Worm (Caenorhabditis elegans): ENCODE results near the gene msp-45.

The msp-45 gene

DNA sequence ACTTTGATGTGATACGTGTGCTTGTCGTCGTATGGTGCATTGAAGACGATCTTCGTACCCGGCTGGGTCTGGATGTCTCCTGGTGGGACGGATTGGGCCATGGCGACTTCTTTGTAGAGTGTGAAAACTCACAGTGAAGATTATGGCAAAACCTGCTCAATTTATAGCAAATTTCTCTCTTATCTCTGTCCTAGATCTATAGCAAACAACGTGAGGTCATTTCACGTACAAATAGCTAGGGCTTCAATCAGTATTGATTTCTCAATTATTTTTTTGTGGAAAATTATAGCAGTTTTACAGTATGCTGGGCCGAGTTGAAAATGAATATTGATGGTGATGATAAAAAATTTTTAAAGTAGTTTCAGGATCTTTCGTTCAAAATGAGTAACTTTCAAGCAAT is at the start of gene msp-45:
Gene msp-45 (minus strand): TSS at position 101 of the 400 bp plus-strand sequence.
- no peak for TF ChIP-seq egl-5 (tag; optimal IDR thresholded peaks at IDR 0.05)
- no peak for TF ChIP-seq nhr-77 (tag; optimal IDR thresholded peaks at IDR 0.05)
- TF ChIP-seq elt-3 (tag; optimal IDR thresholded peaks at IDR 0.05): no peak
- no peak for TF ChIP-seq fos-1 (tag; optimal IDR thresholded peaks at IDR 0.05)
- TF ChIP-seq ceh-16 (tag; optimal IDR thresholded peaks at IDR 0.05): no peak
- TF ChIP-seq pha-4 (tag; optimal IDR thresholded peaks at IDR 0.05): no peak
- no peak for TF ChIP-seq nhr-12 (tag; optimal IDR thresholded peaks at IDR 0.05)
- no peak for TF ChIP-seq nhr-23 (tag; optimal IDR thresholded peaks at IDR 0.05)
- no peak for TF ChIP-seq nhr-67 (tag; optimal IDR thresholded peaks at IDR 0.05)
- no peak for TF ChIP-seq daf-12 (tag; optimal IDR thresholded peaks at IDR 0.05)
- no peak for TF ChIP-seq fkh-2 (tag; optimal IDR thresholded peaks at IDR 0.05)
- TF ChIP-seq elt-1 (tag; optimal IDR thresholded peaks at IDR 0.05): no peak

DNA sequence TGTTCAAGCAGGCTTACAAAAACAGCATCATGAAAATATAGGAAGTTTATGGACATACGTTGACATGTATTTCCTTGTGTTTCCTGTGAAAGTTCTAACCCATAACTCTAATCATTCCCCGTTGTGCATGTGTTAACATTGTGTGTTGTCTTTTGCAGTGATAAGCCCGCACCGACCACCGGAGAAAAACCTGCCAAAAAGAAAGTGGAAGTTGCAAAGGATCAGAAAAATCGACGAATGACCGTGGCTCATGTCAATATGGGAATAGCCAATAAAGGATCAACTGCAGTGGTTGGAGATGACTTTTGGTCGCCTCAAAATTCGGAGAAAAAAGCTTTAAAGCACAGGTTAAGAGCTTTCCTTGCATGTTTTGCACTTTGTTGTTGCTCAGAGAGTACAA is 48.4 kb upstream of the msp-45 start:
- no peak for TF ChIP-seq ztf-11 (tag; optimal IDR thresholded peaks at IDR 0.05)
- TF ChIP-seq elt-2 (tag; optimal IDR thresholded peaks at IDR 0.05): peak; percentile 39

DNA sequence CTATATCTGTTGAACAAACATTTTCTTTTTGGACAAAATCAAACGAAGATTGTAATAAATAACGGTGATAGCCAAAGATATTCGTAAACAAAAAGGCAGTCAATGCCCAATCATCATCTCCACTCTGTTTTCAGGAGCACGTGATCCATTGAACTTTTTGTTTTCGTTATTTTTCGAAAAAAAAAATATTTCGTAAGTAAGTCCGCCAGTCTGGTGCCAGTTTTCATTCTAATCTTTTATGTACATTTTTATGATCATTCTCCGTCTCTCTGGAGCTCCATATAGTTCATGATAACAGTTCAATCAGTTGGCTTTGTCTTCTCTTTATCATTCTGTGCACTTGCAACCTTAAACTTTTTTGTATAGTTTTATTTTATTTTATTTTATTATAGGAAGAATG is 46.0 kb upstream of the msp-45 start, which contains the start of gene ampd-1:
Gene ampd-1 (plus strand): TSS at position 393 of the 400 bp plus-strand sequence.
- TF ChIP-seq nfya-1 (tag; optimal IDR thresholded peaks at IDR 0.05; ENCODE audit: insufficient read depth) (peak; percentile 38), skn-1 (tag; optimal IDR thresholded peaks at IDR 0.05) (peak; percentile 8), ceh-28 (tag; optimal IDR thresholded peaks at IDR 0.05) (no peak), elt-2 (tag; optimal IDR thresholded peaks at IDR 0.05) (peak; percentile 95), nhr-43 (tag; optimal IDR thresholded peaks at IDR 0.05; ENCODE audit: poor library complexity, severe bottlenecking) (no peak), mdl-1 (tag; optimal IDR thresholded peaks at IDR 0.05) (no peak), unc-39 (tag; optimal IDR thresholded peaks at IDR 0.05) (no peak), hmg-11 (tag; optimal IDR thresholded peaks at IDR 0.05) (no peak), pha-4 (tag; optimal IDR thresholded peaks at IDR 0.05) (peak; percentile 38), daf-12 (tag; optimal IDR thresholded peaks at IDR 0.05) (no peak), mml-1 (tag; optimal IDR thresholded peaks at IDR 0.05) (no peak), pqm-1 (tag; optimal IDR thresholded peaks at IDR 0.05) (peak; percentile 68)

DNA sequence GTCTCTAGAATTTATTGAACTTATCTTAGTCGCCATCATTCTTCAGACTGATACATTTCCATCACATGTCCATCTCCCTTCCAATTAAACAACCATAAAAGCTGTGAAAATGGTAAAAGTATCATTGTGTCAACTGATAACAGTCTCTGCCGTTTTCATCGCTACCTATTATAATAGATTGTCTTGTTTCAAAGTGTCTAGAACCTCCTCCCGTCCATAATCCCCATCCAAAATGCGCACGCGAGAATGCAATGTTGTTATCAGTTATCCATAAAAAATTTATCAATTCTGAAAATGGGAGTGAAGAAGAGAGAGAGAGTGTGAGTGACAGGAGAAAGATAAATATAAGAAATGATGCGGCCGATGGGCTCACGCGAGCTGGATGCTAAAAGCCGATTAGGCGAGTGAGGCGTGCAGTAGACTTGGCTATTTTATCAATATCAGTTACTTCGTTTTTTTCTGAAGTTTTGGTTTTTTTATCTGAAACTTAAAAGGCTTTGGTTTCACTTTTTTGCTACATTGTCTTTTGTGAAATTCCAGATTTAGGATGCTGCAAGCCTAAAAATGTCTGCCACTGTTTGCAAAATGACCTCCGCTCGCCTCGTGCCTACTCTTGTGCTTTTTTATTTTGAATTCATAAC is 45.2 kb upstream of the msp-45 start:
- TF ChIP-seq nhr-23 (tag; optimal IDR thresholded peaks at IDR 0.05) (no peak), pqm-1 (tag; optimal IDR thresholded peaks at IDR 0.05) (peak; percentile 98), nhr-67 (tag; optimal IDR thresholded peaks at IDR 0.05) (no peak), ama-1 (optimal IDR thresholded peaks at IDR 0.05) (peak; percentile 49), elt-2 (tag; optimal IDR thresholded peaks at IDR 0.05) (peak; percentile 100), mdl-1 (tag; optimal IDR thresholded peaks at IDR 0.05) (no peak), lin-15B (tag; optimal IDR thresholded peaks at IDR 0.05) (no peak), nhr-76 (tag; optimal IDR thresholded peaks at IDR 0.05) (no peak), egl-27 (tag; optimal IDR thresholded peaks at IDR 0.05) (no peak), fos-1 (tag; optimal IDR thresholded peaks at IDR 0.05) (no peak), pha-4 (tag; optimal IDR thresholded peaks at IDR 0.05) (peak; percentile 33), R02D3.7 (tag; optimal IDR thresholded peaks at IDR 0.05) (no peak), nfya-1 (tag; optimal IDR thresholded peaks at IDR 0.05; ENCODE audit: insufficient read depth) (peak; percentile 12), nhr-25 (tag; optimal IDR thresholded peaks at IDR 0.05) (no peak), jun-1 (tag; optimal IDR thresholded peaks at IDR 0.05) (peak; percentile 75)

DNA sequence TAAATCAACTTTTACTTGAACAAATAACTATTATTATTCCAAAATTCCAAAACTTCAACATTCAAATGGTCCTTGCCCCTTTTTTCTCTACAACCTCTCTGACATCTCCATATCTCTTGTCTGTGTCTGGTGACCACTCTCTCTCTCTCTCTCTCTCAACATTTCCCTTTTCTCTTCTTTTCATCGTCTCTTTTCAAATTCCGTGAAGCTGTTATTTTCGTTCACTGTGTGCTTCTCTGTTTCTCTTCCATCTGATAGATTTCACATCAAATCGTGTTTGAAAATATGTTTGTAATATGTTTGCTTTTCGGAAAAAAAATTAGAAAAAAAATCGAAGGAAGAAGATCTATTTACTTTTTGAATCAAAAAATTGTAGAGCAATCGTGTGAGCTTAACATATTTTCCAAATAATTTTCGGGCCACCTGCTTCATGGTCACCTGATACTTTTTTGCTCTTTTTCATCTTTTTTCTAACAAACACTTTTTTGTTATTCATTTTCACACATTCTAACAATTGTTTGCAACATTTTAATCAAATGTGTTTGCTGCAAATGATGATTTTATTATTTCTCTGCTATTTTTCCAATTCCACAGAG is 44.2 kb upstream of the msp-45 start:
- TF ChIP-seq nfya-1 (tag; optimal IDR thresholded peaks at IDR 0.05; ENCODE audit: insufficient read depth) (peak; percentile 59), hmg-11 (tag; optimal IDR thresholded peaks at IDR 0.05) (peak; percentile 3), snpc-4 (tag; optimal IDR thresholded peaks at IDR 0.05) (peak; percentile 63), egl-5 (tag; optimal IDR thresholded peaks at IDR 0.05) (peak; percentile 37), nhr-12 (tag; optimal IDR thresholded peaks at IDR 0.05) (no peak), elt-1 (tag; optimal IDR thresholded peaks at IDR 0.05) (peak; percentile 9), ama-1 (optimal IDR thresholded peaks at IDR 0.05) (peak; percentile 30), ztf-4 (tag; optimal IDR thresholded peaks at IDR 0.05) (no peak), sea-2 (GFP tag; optimal IDR thresholded peaks at IDR 0.05) (no peak), nhr-25 (tag; optimal IDR thresholded peaks at IDR 0.05) (no peak), nhr-23 (tag; optimal IDR thresholded peaks at IDR 0.05) (peak; percentile 0), unc-62 (GFP tag; optimal IDR thresholded peaks at IDR 0.05) (no peak), nhr-76 (tag; optimal IDR thresholded peaks at IDR 0.05) (no peak), pha-4 (tag; optimal IDR thresholded peaks at IDR 0.05) (peak; percentile 56)

All from whole organism, L3 larva.